Fruit fly (Drosophila melanogaster) whole organism, prepupa: ENCODE measurements around the gene CG17300.

ENCODE experiments used
- Blimp-1 ChIP-seq: fragments of 200-800 bp; sonication (Bioruptor generic); optimal IDR thresholded peaks from 3 replicates; lab custom pipeline; 2017; ENCODE audit warnings: missing biosample characterization, missing genetic modification characterization, mild to moderate bottlenecking, moderate library complexity, missing genetic modification reagents
- CG10631 ChIP-seq: fragments of 200-800 bp; sonication (Bioruptor generic); optimal IDR thresholded peaks from 2 replicates; lab custom pipeline; 2016; ENCODE audit warnings: missing biosample characterization, missing genetic modification characterization
- CG11762 ChIP-seq: fragments of 200-800 bp; sonication (Bioruptor generic); optimal IDR thresholded peaks from 3 replicates; lab custom pipeline; 2016; ENCODE audit warnings: missing biosample characterization, missing genetic modification characterization; ENCODE audit not compliant: insufficient read depth
- CG11902 ChIP-seq: fragments of 200-800 bp; sonication (Bioruptor generic); optimal IDR thresholded peaks from 3 replicates; lab custom pipeline; 2016; ENCODE audit warnings: missing biosample characterization, missing genetic modification characterization
- CG15336 ChIP-seq: fragments of 200-800 bp; sonication (Bioruptor generic); IDR thresholded peaks from 2 replicates; pipeline ENCODE4 v1.3.6; 2022; ENCODE audit warnings: missing biosample characterization, missing genetic modification characterization
- CG1621 ChIP-seq: fragments of 200-800 bp; sonication (Bioruptor generic); optimal IDR thresholded peaks from 3 replicates; lab custom pipeline; 2018; ENCODE audit warnings: missing biosample characterization, mild to moderate bottlenecking, missing genetic modification characterization
- CG34406 ChIP-seq: fragments of 200-800 bp; sonication (Bioruptor generic); optimal IDR thresholded peaks from 3 replicates; lab custom pipeline; 2016; ENCODE audit warnings: missing biosample characterization, missing genetic modification characterization
- CG3919 ChIP-seq: fragments of 200-800 bp; sonication (Bioruptor generic); optimal IDR thresholded peaks from 3 replicates; lab custom pipeline; 2016; ENCODE audit warnings: missing biosample characterization, missing genetic modification characterization
- CG6276 ChIP-seq: fragments of 200-800 bp; sonication (Bioruptor generic); optimal IDR thresholded peaks from 2 replicates; lab custom pipeline; 2017; ENCODE audit warnings: missing biosample characterization, mild to moderate bottlenecking, missing genetic modification characterization
- CG6854 ChIP-seq: fragments of 200-800 bp; sonication (Bioruptor generic); optimal IDR thresholded peaks from 2 replicates; lab custom pipeline; 2017; ENCODE audit warnings: missing biosample characterization, mild to moderate bottlenecking, missing genetic modification characterization
- CG7368 ChIP-seq: fragments of 200-800 bp; sonication (Bioruptor generic); optimal IDR thresholded peaks from 3 replicates; lab custom pipeline; 2016; ENCODE audit warnings: missing biosample characterization, missing genetic modification characterization
- CG8632 ChIP-seq: fragments of 200-800 bp; sonication (Bioruptor generic); optimal IDR thresholded peaks from 3 replicates; lab custom pipeline; 2016; ENCODE audit warnings: missing biosample characterization, missing genetic modification characterization
- CG9139 ChIP-seq: fragments of 200-800 bp; sonication (Bioruptor generic); optimal IDR thresholded peaks from 3 replicates; lab custom pipeline; 2017; ENCODE audit warnings: missing biosample characterization, mild to moderate bottlenecking, missing genetic modification characterization
- Eip75B ChIP-seq: fragments of 200-800 bp; sonication (Bioruptor generic); optimal IDR thresholded peaks from 3 replicates; lab custom pipeline; 2016; ENCODE audit warnings: missing biosample characterization, missing genetic modification characterization
- Eip93F ChIP-seq: fragments of 200-800 bp; sonication (Bioruptor generic); optimal IDR thresholded peaks from 2 replicates; lab custom pipeline; 2016; ENCODE audit warnings: missing biosample characterization, mild to moderate bottlenecking, missing genetic modification characterization
- Gug ChIP-seq: fragments of 200-800 bp; sonication (Bioruptor generic); IDR thresholded peaks from 2 replicates; pipeline ENCODE4 v1.3.6; 2022; ENCODE audit warnings: missing biosample characterization, missing genetic modification characterization
- Hr38 ChIP-seq: sonication (Bioruptor generic); optimal IDR thresholded peaks from 2 replicates; lab custom pipeline; 2016; ENCODE audit warnings: missing biosample characterization, missing genetic modification characterization
- Hr39 ChIP-seq: fragments of 200-800 bp; sonication (Bioruptor generic); optimal IDR thresholded peaks from 2 replicates; lab custom pipeline; 2016; ENCODE audit warnings: missing biosample characterization, missing genetic modification characterization
- Hr4 ChIP-seq: fragments of 200-800 bp; sonication (Bioruptor generic); optimal IDR thresholded peaks from 3 replicates; lab custom pipeline; 2016; ENCODE audit warnings: missing biosample characterization, missing genetic modification characterization
- Lpt ChIP-seq: fragments of 200-800 bp; sonication (Bioruptor generic); optimal IDR thresholded peaks from 3 replicates; lab custom pipeline; 2016; ENCODE audit warnings: missing biosample characterization, missing genetic modification characterization
- Sox102F ChIP-seq: fragments of 200-800 bp; sonication (Bioruptor generic); optimal IDR thresholded peaks from 2 replicates; lab custom pipeline; 2016; ENCODE audit warnings: missing biosample characterization, mild to moderate bottlenecking, missing genetic modification characterization
- Sox14 ChIP-seq: fragments of 200-800 bp; sonication (Bioruptor generic); optimal IDR thresholded peaks from 3 replicates; lab custom pipeline; 2016; ENCODE audit warnings: missing biosample characterization, missing genetic modification characterization
- Sox15 ChIP-seq: fragments of 200-800 bp; sonication (Bioruptor generic); optimal IDR thresholded peaks from 3 replicates; lab custom pipeline; 2016; ENCODE audit warnings: missing biosample characterization, missing genetic modification characterization
- achi ChIP-seq: fragments of 200-800 bp; sonication (Bioruptor generic); optimal IDR thresholded peaks from 3 replicates; lab custom pipeline; 2016; ENCODE audit warnings: missing biosample characterization, missing genetic modification characterization
- cyc ChIP-seq: fragments of 200-800 bp; sonication (Bioruptor generic); optimal IDR thresholded peaks from 3 replicates; lab custom pipeline; 2016; ENCODE audit warnings: missing biosample characterization, missing genetic modification characterization
- eg ChIP-seq: fragments of 200-800 bp; sonication (Bioruptor generic); IDR thresholded peaks from 3 replicates; pipeline ENCODE4 v1.3.6; 2022; ENCODE audit warnings: missing biosample characterization, missing genetic modification characterization
- esn ChIP-seq: fragments of 200-800 bp; sonication (Bioruptor generic); optimal IDR thresholded peaks from 2 replicates; lab custom pipeline; 2016; ENCODE audit warnings: missing biosample characterization, mild to moderate bottlenecking, missing genetic modification characterization, moderate library complexity
- fd59A ChIP-seq: fragments of 200-800 bp; sonication (Bioruptor generic); optimal IDR thresholded peaks from 2 replicates; lab custom pipeline; 2017; ENCODE audit warnings: missing biosample characterization, mild to moderate bottlenecking, missing genetic modification characterization, missing genetic modification reagents
- fd85E ChIP-seq: fragments of 200-800 bp; sonication (Bioruptor generic); optimal IDR thresholded peaks from 3 replicates; lab custom pipeline; 2016; ENCODE audit warnings: missing biosample characterization, missing genetic modification characterization
- fkh ChIP-seq: fragments of 200-800 bp; sonication (Bioruptor generic); optimal IDR thresholded peaks from 3 replicates; lab custom pipeline; 2017; ENCODE audit warnings: missing biosample characterization, mild to moderate bottlenecking, missing genetic modification characterization, moderate library complexity
- net ChIP-seq: fragments of 200-800 bp; sonication (Bioruptor generic); optimal IDR thresholded peaks from 3 replicates; lab custom pipeline; 2016; ENCODE audit warnings: missing biosample characterization, missing genetic modification characterization
- pdm3 ChIP-seq: fragments of 200-800 bp; sonication (Bioruptor generic); optimal IDR thresholded peaks from 3 replicates; lab custom pipeline; 2016; ENCODE audit warnings: missing biosample characterization, missing genetic modification characterization
- salr ChIP-seq, 2 experiments: fragments of 200-800 bp; sonication (Bioruptor generic); optimal IDR thresholded peaks; 3 replicates each; lab custom pipeline; 2016 to 2018; ENCODE audit warnings: missing biosample characterization in 2 of 2, missing genetic modification characterization in 2 of 2, mild to moderate bottlenecking in 1 of 2
- spab ChIP-seq: fragments of 200-800 bp; sonication (Bioruptor generic); optimal IDR thresholded peaks from 2 replicates; lab custom pipeline; 2017; ENCODE audit warnings: missing biosample characterization, mild to moderate bottlenecking, missing genetic modification characterization, missing genetic modification reagents
- ss ChIP-seq, 2 experiments: fragments of 200-800 bp; sonication (Bioruptor generic); optimal IDR thresholded peaks; 2 replicates in 1 of 2; 3 replicates in 1 of 2; lab custom pipeline; 2017 to 2018; ENCODE audit warnings: mild to moderate bottlenecking in 2 of 2, missing biosample characterization in 2 of 2, missing genetic modification characterization in 2 of 2, moderate library complexity in 1 of 2
- svp ChIP-seq: fragments of 200-800 bp; sonication (Bioruptor generic); peaks from one replicate; lab custom pipeline; 2016; ENCODE audit warnings: missing biosample characterization, missing genetic modification characterization
- vri ChIP-seq: fragments of 200-800 bp; sonication (Bioruptor generic); optimal IDR thresholded peaks from 3 replicates; lab custom pipeline; 2016; ENCODE audit warnings: missing biosample characterization, mild to moderate bottlenecking, missing genetic modification characterization

Gene CG17300

DNA sequence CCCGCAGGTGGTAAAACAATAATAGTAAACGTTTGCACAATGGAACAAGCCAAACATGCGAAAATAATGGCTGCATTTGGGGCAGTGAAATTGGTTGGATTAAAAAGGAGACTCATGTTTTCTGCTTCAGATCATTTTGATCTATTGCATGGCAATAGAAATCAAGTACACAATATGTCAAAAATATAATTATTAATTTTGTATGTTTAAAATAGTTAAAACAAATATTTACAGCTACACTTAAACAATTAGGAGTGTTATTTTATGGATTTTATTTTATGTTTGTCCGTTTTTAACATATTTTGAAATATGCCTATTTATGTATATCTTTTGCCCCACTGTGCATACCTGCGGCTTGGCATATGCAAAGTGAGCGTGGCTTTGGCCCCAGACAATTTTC lies 20.9 kb downstream of the CG17300 start (continued):
- TF ChIP-seq pdm3 (GFP tag; lab: Kevin White, UChicago) (peak; percentile 13), eg (GFP tag; lab: Robert Waterston, UW) (no peak), svp (GFP tag; lab: Kevin White, UChicago) (peak; percentile 43), Hr38 (GFP tag; lab: Kevin White, UChicago) (no peak), CG34406 (peak; percentile 15), Eip75B (GFP tag; lab: Kevin White, UChicago) (peak; percentile 12), Sox14 (no peak), Hr4 (GFP tag; lab: Kevin White, UChicago) (peak; percentile 13), fd85E (GFP tag; lab: Kevin White, UChicago) (no peak), CG10631 (GFP tag; lab: Kevin White, UChicago) (peak; percentile 52), salr (GFP tag; optimal IDR thresholded peaks at IDR 0.05; lab: Kevin White, UChicago) (peak in 1 of 2 experiments; percentile 27), fkh (no peak), net (GFP tag; lab: Kevin White, UChicago) (no peak), CG9139 (GFP tag; lab: Kevin White, UChicago) (no peak), Gug (GFP tag; lab: Robert Waterston, UW) (no peak), CG15336 (GFP tag; lab: Robert Waterston, UW) (no peak), Lpt (GFP tag; lab: Kevin White, UChicago) (no peak), ss (GFP tag; optimal IDR thresholded peaks at IDR 0.05; lab: Kevin White, UChicago) (no peak), CG1621 (tag; lab: Kevin White, UChicago) (no peak), Blimp-1 (GFP tag; lab: Kevin White, UChicago) (no peak), CG3919 (GFP tag; lab: Kevin White, UChicago) (peak; percentile 21), Sox102F (GFP tag; lab: Kevin White, UChicago) (no peak), Hr39 (GFP tag; lab: Kevin White, UChicago) (no peak), Eip93F (no peak), CG6854 (GFP tag; lab: Kevin White, UChicago) (no peak), fd59A (GFP tag; lab: Kevin White, UChicago) (peak; percentile 48), CG11902 (GFP tag; lab: Kevin White, UChicago) (no peak), CG8632 (GFP tag; lab: Kevin White, UChicago) (no peak), CG11762 (GFP tag; lab: Kevin White, UChicago) (no peak), spab (GFP tag; lab: Kevin White, UChicago) (peak; percentile 12), esn (GFP tag; lab: Kevin White, UChicago) (peak; percentile 5), cyc (GFP tag; lab: Kevin White, UChicago) (no peak), vri (GFP tag; lab: Kevin White, UChicago) (no peak), achi (GFP tag; lab: Kevin White, UChicago) (peak; percentile 8)

DNA sequence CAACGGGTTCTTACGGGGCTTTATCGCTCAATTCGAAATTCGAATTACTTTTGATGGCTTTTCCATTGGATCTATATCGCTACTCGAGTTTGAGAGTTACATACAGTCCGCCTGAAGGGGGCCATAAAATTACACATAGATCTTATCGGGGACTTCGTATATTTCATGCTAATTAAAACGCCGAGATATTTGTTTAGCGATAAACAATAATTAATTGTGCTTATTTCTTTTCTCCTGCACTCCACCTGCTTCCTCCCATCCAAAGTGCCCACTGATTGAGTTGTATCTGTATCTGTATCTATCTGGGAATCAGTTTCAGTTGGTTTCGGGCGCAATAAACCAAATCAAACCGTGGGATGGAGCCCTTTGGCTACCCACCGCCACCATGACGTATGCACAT lies 21.5 kb downstream of the CG17300 start:
- TF ChIP-seq Sox15 (no peak), ss (GFP tag; optimal IDR thresholded peaks at IDR 0.05; lab: Kevin White, UChicago) (no peak), CG15336 (GFP tag; lab: Robert Waterston, UW) (no peak), Hr38 (GFP tag; lab: Kevin White, UChicago) (no peak), CG11902 (GFP tag; lab: Kevin White, UChicago) (no peak), Hr39 (GFP tag; lab: Kevin White, UChicago) (no peak)

DNA sequence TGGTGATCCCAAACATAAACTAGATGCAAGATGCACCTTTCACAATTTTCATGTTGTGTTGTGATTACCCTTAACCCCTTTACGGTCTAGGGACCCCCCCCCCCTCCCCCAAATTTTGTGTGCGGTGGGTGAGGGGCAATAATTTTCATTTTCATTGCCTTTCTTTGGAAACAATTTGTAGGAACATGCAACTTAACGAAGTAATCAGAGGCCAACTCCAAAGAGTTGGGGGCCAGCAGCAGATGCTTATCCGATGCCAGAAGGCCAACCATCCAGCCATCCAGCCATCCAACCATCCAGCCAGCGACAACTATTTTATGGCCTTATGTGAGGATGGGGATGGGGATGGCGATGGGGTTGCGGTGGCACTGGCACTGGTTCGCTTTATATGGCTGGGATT lies 22.2 kb downstream of the CG17300 start:
- TF ChIP-seq Hr38 (GFP tag; lab: Kevin White, UChicago) (no peak), pdm3 (GFP tag; lab: Kevin White, UChicago) (no peak), svp (GFP tag; lab: Kevin White, UChicago) (peak; percentile 28)

DNA sequence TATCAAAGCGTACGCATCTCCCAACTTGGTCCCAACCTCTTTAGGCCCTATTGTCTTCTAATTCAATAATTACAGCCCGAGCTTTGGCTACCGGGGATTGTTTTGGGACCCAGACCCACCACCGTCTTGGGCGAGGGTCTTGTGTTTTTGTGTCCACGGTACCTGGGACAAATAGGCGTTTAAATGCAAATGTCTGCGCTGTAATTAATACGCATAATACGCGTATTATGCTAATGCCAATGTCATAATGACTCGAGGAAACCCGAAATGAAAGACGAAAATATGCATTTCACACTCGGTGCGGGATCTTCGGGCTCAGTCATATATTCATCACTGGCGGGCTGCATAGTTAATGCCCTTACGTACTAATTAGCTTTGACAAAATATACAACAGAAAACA lies 22.7 kb downstream of the CG17300 start:
- TF ChIP-seq vri (GFP tag; lab: Kevin White, UChicago) (no peak), CG7368 (GFP tag; lab: Kevin White, UChicago) (no peak), CG11762 (GFP tag; lab: Kevin White, UChicago) (no peak), svp (GFP tag; lab: Kevin White, UChicago) (no peak), CG6276 (no peak), fkh (no peak)
